Worm (Caenorhabditis elegans) whole organism, L3 larva: Measurements from ENCODE around the gene ras-1.

Source experiments
- ama-1 ChIP-seq: fragments of 150-350 bp; optimal IDR thresholded peaks from 2 replicates; lab custom pipeline; 2018
- ceh-9 ChIP-seq: sonication (generic microtip); optimal IDR thresholded peaks from 2 replicates; lab custom pipeline; 2018; ENCODE audit warnings: missing biosample characterization, missing genetic modification characterization
- daf-12 ChIP-seq: fragments of 150-350 bp; optimal IDR thresholded peaks from 2 replicates; lab custom pipeline; 2014; ENCODE audit warnings: missing biosample characterization, missing genetic modification reagents, missing genetic modification characterization
- egl-27 ChIP-seq: sonication (generic microtip); optimal IDR thresholded peaks from 4 replicates; lab custom pipeline; 2017; ENCODE audit warnings: missing biosample characterization, missing genetic modification reagents, missing genetic modification characterization
- elt-3 ChIP-seq, 3 experiments: fragments of 150-350 bp in 1 of 3; sonication (generic microtip) in 2 of 3; optimal IDR thresholded peaks; 2 replicates in 2 of 3; 4 replicates in 1 of 3; lab custom pipeline; 2014 to 2017; ENCODE audit warnings: missing biosample characterization in 3 of 3, missing genetic modification characterization in 3 of 3
- mdl-1 ChIP-seq: fragments of 150-350 bp; optimal IDR thresholded peaks from 2 replicates; lab custom pipeline; 2014; ENCODE audit warnings: missing biosample characterization, missing genetic modification characterization
- mml-1 ChIP-seq: fragments of 150-350 bp; sonication (generic microtip); optimal IDR thresholded peaks from 3 replicates; lab custom pipeline; 2014; ENCODE audit warnings: missing biosample characterization, missing genetic modification characterization
- snpc-4 ChIP-seq: fragments of 150-350 bp; optimal IDR thresholded peaks from 2 replicates; lab custom pipeline; 2014; ENCODE audit warnings: missing biosample characterization, missing genetic modification characterization

DNA sequence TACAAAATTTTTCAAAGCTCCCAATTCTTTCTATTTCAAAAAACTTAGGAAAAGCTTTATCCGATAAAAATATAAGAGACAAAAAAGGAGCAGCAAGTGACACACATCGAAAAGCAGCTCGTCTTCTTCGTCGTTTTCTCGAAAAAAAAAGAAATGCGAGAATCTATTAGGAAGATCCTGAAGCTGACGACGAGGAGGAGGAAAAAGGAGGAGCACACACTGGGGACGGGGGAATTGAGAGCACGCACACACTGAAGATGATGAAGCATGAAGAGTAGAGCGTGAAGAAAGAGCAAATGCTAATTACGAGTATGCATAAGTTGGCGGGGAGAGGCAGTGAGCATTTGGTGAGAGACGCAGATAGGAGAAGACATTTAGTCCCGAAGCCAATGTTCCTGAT, 21.9 kb upstream of the ras-1 start:
- TF ChIP-seq mml-1 (tag; lab: Kevin White, UChicago): no peak
- no peak for TF ChIP-seq ceh-9 (tag; lab: Kevin White, UChicago)
- no peak for TF ChIP-seq elt-3 (tag; optimal IDR thresholded peaks at IDR 0.05; lab: Kevin White, UChicago)
- TF ChIP-seq ama-1 (lab: Kevin White, UChicago): no peak
- TF ChIP-seq daf-12: no peak
- no peak for TF ChIP-seq snpc-4 (tag; lab: Kevin White, UChicago)
- TF ChIP-seq egl-27 (tag; lab: Kevin White, UChicago): no peak
- TF ChIP-seq mdl-1: no peak
